Worm (Caenorhabditis elegans): Measurements from ENCODE around the gene pde-2.

pde-2 gene

DNA sequence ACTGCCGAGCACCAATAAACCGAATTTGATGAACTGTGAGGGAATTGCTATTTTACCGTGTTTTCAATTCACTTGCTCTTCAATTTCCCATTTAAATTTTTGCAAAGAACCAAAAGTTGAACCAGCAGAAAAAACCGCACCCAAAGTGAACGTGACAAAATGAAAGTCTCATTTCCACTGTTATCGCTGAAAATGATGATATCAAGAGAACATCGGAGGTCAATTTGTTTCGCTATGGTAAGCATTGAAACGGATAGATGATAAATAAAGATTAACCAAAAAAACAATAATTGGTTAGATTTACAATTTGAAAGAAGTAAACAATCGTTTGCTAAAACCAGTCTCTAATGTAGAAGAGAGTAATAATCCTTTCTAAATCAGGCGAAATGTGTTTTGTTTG, 56.2 kb downstream of the pde-2 start:
- TF ChIP-seq lsy-27 (tag; optimal IDR thresholded peaks at IDR 0.05; ENCODE audit: borderline replicate concordance, insufficient read depth) (no peak), ama-1 (optimal IDR thresholded peaks at IDR 0.05) (no peak), ama-1 (GFP tag; optimal IDR thresholded peaks at IDR 0.05) (no peak), nfyb-1 (GFP tag; IDR thresholded peaks at IDR 0.05) (no peak)

All from whole organism, young adult.